Worm (Caenorhabditis elegans) whole organism, L2 larva: Measurements from ENCODE around the gene F31D5.6.

Source experiments
- C34F6.9 ChIP-seq: fragments of 150-350 bp; optimal IDR thresholded peaks from 2 replicates; lab custom pipeline; 2014; ENCODE audit warnings: missing biosample characterization, missing genetic modification characterization
- F13H6.1 ChIP-seq: sonication (generic microtip); optimal IDR thresholded peaks from 2 replicates; lab custom pipeline; 2016; ENCODE audit warnings: missing genetic modification characterization, missing compliant biosample characterization
- R02D3.7 ChIP-seq: fragments of 150-350 bp; optimal IDR thresholded peaks from 2 replicates; lab custom pipeline; 2014; ENCODE audit warnings: missing biosample characterization, missing genetic modification characterization
- Y55F3AM.14 ChIP-seq: fragments of 200-800 bp; sonication (Bioruptor generic); optimal IDR thresholded peaks from 2 replicates; lab custom pipeline; 2018; ENCODE audit warnings: mild to moderate bottlenecking, missing genetic modification characterization, missing compliant biosample characterization
- alr-1 ChIP-seq: fragments of 150-350 bp; optimal IDR thresholded peaks from 2 replicates; lab custom pipeline; 2014; ENCODE audit warnings: missing biosample characterization, missing genetic modification characterization
- aly-2 ChIP-seq: fragments of 150-350 bp; optimal IDR thresholded peaks from 2 replicates; lab custom pipeline; 2014; ENCODE audit warnings: missing biosample characterization, missing genetic modification characterization
- ama-1 ChIP-seq: fragments of 150-350 bp; optimal IDR thresholded peaks from 2 replicates; lab custom pipeline; 2018; ENCODE audit warnings: inconsistent platforms
- blmp-1 ChIP-seq: sonication (generic microtip); optimal IDR thresholded peaks from 2 replicates; lab custom pipeline; 2017; ENCODE audit warnings: missing genetic modification characterization, mild to moderate bottlenecking, missing compliant biosample characterization, antibody characterized with exemption, moderate library complexity; ENCODE audit not compliant: insufficient read depth
- ceh-82 ChIP-seq: fragments of 150-350 bp; optimal IDR thresholded peaks from 2 replicates; lab custom pipeline; 2014; ENCODE audit warnings: missing biosample characterization, missing genetic modification characterization
- crh-2 ChIP-seq: sonication (generic microtip); optimal IDR thresholded peaks from 2 replicates; lab custom pipeline; 2017; ENCODE audit warnings: missing biosample characterization, missing genetic modification characterization
- dmd-4 ChIP-seq: sonication (generic microtip); optimal IDR thresholded peaks from 2 replicates; lab custom pipeline; 2017; ENCODE audit warnings: missing biosample characterization, missing genetic modification characterization
- egl-27 ChIP-seq: sonication (generic microtip); optimal IDR thresholded peaks from 3 replicates; lab custom pipeline; 2017; ENCODE audit warnings: missing biosample characterization, missing genetic modification reagents, missing genetic modification characterization
- elt-1 ChIP-seq: fragments of 150-350 bp; optimal IDR thresholded peaks from 2 replicates; lab custom pipeline; 2014; ENCODE audit warnings: missing biosample characterization, missing genetic modification characterization
- elt-3 ChIP-seq: sonication (generic microtip); optimal IDR thresholded peaks from 2 replicates; lab custom pipeline; 2017; ENCODE audit warnings: missing biosample characterization, missing genetic modification characterization
- fos-1 ChIP-seq: fragments of 150-350 bp; optimal IDR thresholded peaks from 2 replicates; lab custom pipeline; 2014; ENCODE audit warnings: missing biosample characterization, missing genetic modification characterization
- gmeb-1 ChIP-seq: fragments of 150-350 bp; optimal IDR thresholded peaks from 2 replicates; lab custom pipeline; 2014; ENCODE audit warnings: missing biosample characterization, missing genetic modification characterization
- lin-11 ChIP-seq: fragments of 150-350 bp; sonication (generic microtip); optimal IDR thresholded peaks from 2 replicates; lab custom pipeline; 2014; ENCODE audit warnings: missing biosample characterization, missing genetic modification characterization, inconsistent platforms, mixed read lengths
- lin-13 ChIP-seq: fragments of 150-350 bp; optimal IDR thresholded peaks from 2 replicates; lab custom pipeline; 2014; ENCODE audit warnings: missing biosample characterization, missing genetic modification reagents, missing genetic modification characterization
- lin-39 ChIP-seq: fragments of 150-350 bp; optimal IDR thresholded peaks from 2 replicates; lab custom pipeline; 2014; ENCODE audit warnings: missing biosample characterization, missing genetic modification reagents, missing genetic modification characterization
- lsy-2 ChIP-seq, 2 experiments: fragments of 150-350 bp in 1 of 2; sonication (generic microtip) in 1 of 2; optimal IDR thresholded peaks; 2 replicates each; lab custom pipeline; 2014 to 2017; ENCODE audit warnings: missing biosample characterization in 2 of 2, missing genetic modification characterization in 2 of 2
- mdl-1 ChIP-seq, 2 experiments: fragments of 150-350 bp in 1 of 2; sonication (generic microtip) in 1 of 2; optimal IDR thresholded peaks; 2 replicates each; lab custom pipeline; 2017; ENCODE audit warnings: missing biosample characterization in 2 of 2, missing genetic modification characterization in 2 of 2
- nhr-10 ChIP-seq: sonication (generic microtip); optimal IDR thresholded peaks from 2 replicates; lab custom pipeline; 2017; ENCODE audit warnings: missing biosample characterization, missing genetic modification characterization
- nhr-11 ChIP-seq: fragments of 150-350 bp; optimal IDR thresholded peaks from 2 replicates; lab custom pipeline; 2014; ENCODE audit warnings: missing biosample characterization, missing genetic modification characterization
- nhr-12 ChIP-seq: fragments of 150-350 bp; optimal IDR thresholded peaks from 2 replicates; lab custom pipeline; 2014; ENCODE audit warnings: missing biosample characterization, missing genetic modification characterization
- nhr-129 ChIP-seq: fragments of 150-350 bp; optimal IDR thresholded peaks from 2 replicates; lab custom pipeline; 2014; ENCODE audit warnings: missing biosample characterization, missing genetic modification characterization
- nhr-21 ChIP-seq: fragments of 150-350 bp; optimal IDR thresholded peaks from 2 replicates; lab custom pipeline; 2014; ENCODE audit warnings: missing biosample characterization, missing genetic modification characterization
- nhr-23 ChIP-seq: fragments of 150-350 bp; optimal IDR thresholded peaks from 2 replicates; lab custom pipeline; 2014; ENCODE audit warnings: missing biosample characterization, missing genetic modification reagents, missing genetic modification characterization
- nhr-237 ChIP-seq: fragments of 150-350 bp; optimal IDR thresholded peaks from 2 replicates; lab custom pipeline; 2014; ENCODE audit warnings: missing biosample characterization, missing genetic modification characterization
- nhr-25 ChIP-seq: fragments of 150-350 bp; sonication (generic microtip); optimal IDR thresholded peaks from 3 replicates; lab custom pipeline; 2014; ENCODE audit warnings: missing biosample characterization, missing genetic modification characterization
- nhr-6 ChIP-seq: fragments of 150-350 bp; optimal IDR thresholded peaks from 2 replicates; lab custom pipeline; 2014; ENCODE audit warnings: missing biosample characterization, missing genetic modification characterization
- nhr-77 ChIP-seq: fragments of 150-350 bp; optimal IDR thresholded peaks from 2 replicates; lab custom pipeline; 2014; ENCODE audit warnings: missing biosample characterization, missing genetic modification characterization
- peb-1 ChIP-seq: fragments of 150-350 bp; optimal IDR thresholded peaks from 2 replicates; lab custom pipeline; 2014; ENCODE audit warnings: missing biosample characterization, missing genetic modification characterization
- sem-4 ChIP-seq: fragments of 150-350 bp; optimal IDR thresholded peaks from 2 replicates; lab custom pipeline; 2014; ENCODE audit warnings: missing biosample characterization, missing genetic modification reagents, missing genetic modification characterization
- skn-1 ChIP-seq: sonication (generic microtip); optimal IDR thresholded peaks from 2 replicates; lab custom pipeline; 2017; ENCODE audit warnings: missing biosample characterization, missing genetic modification characterization
- sma-3 ChIP-seq: sonication (generic microtip); optimal IDR thresholded peaks from 2 replicates; lab custom pipeline; 2016; ENCODE audit warnings: missing genetic modification reagents, missing genetic modification characterization, missing compliant biosample characterization
- snpc-4 ChIP-seq: fragments of 150-350 bp; optimal IDR thresholded peaks from 2 replicates; lab custom pipeline; 2014; ENCODE audit warnings: missing biosample characterization, missing genetic modification characterization
- unc-55 ChIP-seq: fragments of 150-350 bp; sonication (generic microtip); optimal IDR thresholded peaks from 3 replicates; lab custom pipeline; 2014; ENCODE audit warnings: missing biosample characterization, missing genetic modification reagents, missing genetic modification characterization
- unc-62 ChIP-seq: fragments of 150-350 bp; optimal IDR thresholded peaks from 2 replicates; lab custom pipeline; 2014; ENCODE audit warnings: missing biosample characterization, missing genetic modification reagents, missing genetic modification characterization
- zag-1 ChIP-seq: fragments of 150-350 bp; optimal IDR thresholded peaks from 2 replicates; lab custom pipeline; 2014; ENCODE audit warnings: missing biosample characterization, missing genetic modification characterization
- ztf-1 ChIP-seq: fragments of 200-800 bp; sonication (Bioruptor generic); conservative IDR thresholded peaks from 2 replicates; pipeline ENCODE4 v1.3.6; 2022; ENCODE audit warnings: missing genetic modification characterization, missing compliant biosample characterization
- ztf-11 ChIP-seq: sonication (generic microtip); optimal IDR thresholded peaks from 2 replicates; lab custom pipeline; 2017; ENCODE audit warnings: missing biosample characterization, missing genetic modification characterization
- ztf-4 ChIP-seq: fragments of 150-350 bp; optimal IDR thresholded peaks from 2 replicates; lab custom pipeline; 2014; ENCODE audit warnings: missing biosample characterization, missing genetic modification characterization

F31D5.6 gene

ce11 chrII:4229106-4229708 is 19.7 kb downstream of the F31D5.6 start, which contains the start of gene C16A11.3:
C16A11.3 (plus strand) TSS chrII:4229545.
- TF ChIP-seq lsy-2 (tag; optimal IDR thresholded peaks at IDR 0.05; lab: Kevin White, UChicago) = no peak
- no peak for TF ChIP-seq nhr-25 (tag; lab: Kevin White, UChicago)
- TF ChIP-seq skn-1 = no peak
- no peak for TF ChIP-seq fos-1
- TF ChIP-seq elt-1 (tag; lab: Kevin White, UChicago) = no peak
- TF ChIP-seq nhr-6 (tag; lab: Kevin White, UChicago) = no peak
- no peak for TF ChIP-seq nhr-129 (tag; lab: Kevin White, UChicago)
- no peak for TF ChIP-seq C34F6.9 (tag; lab: Kevin White, UChicago)
- no peak for TF ChIP-seq unc-55
- no peak for TF ChIP-seq egl-27 (tag; lab: Kevin White, UChicago)
- no peak for TF ChIP-seq crh-2 (tag; lab: Kevin White, UChicago)
- no peak for TF ChIP-seq dmd-4

ce11 chrII:4230816-4231435 is 21.4 kb downstream of the F31D5.6 start, which contains the start of gene C16A11.10:
C16A11.10 (plus strand) TSS chrII:4231385.
- TF ChIP-seq nhr-6 (tag; lab: Kevin White, UChicago) (no peak), zag-1 (no peak), crh-2 (tag; lab: Kevin White, UChicago) (no peak), lin-13 (GFP tag; lab: Kevin White, UChicago) (no peak)

- TF ChIP-seq nhr-237 (tag; lab: Kevin White, UChicago) (no peak), C34F6.9 (tag; lab: Kevin White, UChicago) (no peak), nhr-10 (tag; lab: Kevin White, UChicago) (no peak), aly-2 (no peak), alr-1 (tag; lab: Kevin White, UChicago) (no peak), F13H6.1 (tag; lab: Kevin White, UChicago) (no peak), elt-1 (tag; lab: Kevin White, UChicago) (no peak), nhr-12 (tag; lab: Kevin White, UChicago) (no peak), unc-55 (no peak), sem-4 (tag; lab: Kevin White, UChicago) (no peak), nhr-11 (tag; lab: Kevin White, UChicago) (no peak), ceh-82 (tag; lab: Kevin White, UChicago) (no peak), ama-1 (no peak), blmp-1 (tag; lab: Kevin White, UChicago) (no peak), snpc-4 (tag; lab: Kevin White, UChicago) (no peak), lin-39 (tag; lab: Kevin White, UChicago) (no peak), dmd-4 (no peak), R02D3.7 (tag; lab: Kevin White, UChicago) (no peak)
Measured at ce11 chrII:4235959-4236358, 26.5 kb downstream of the F31D5.6 start, which contains the start of gene fbxc-43. fbxc-43 (minus strand) TSS chrII:4235996.

- TF ChIP-seq lin-13 (GFP tag; lab: Kevin White, UChicago) (no peak), peb-1 (tag; lab: Kevin White, UChicago) (no peak), unc-55 (peak; percentile 45), F13H6.1 (tag; lab: Kevin White, UChicago) (peak; percentile 22), nhr-77 (tag; lab: Kevin White, UChicago) (no peak), egl-27 (tag; lab: Kevin White, UChicago) (no peak), nhr-6 (tag; lab: Kevin White, UChicago) (no peak), sma-3 (GFP tag; lab: Kevin White, UChicago) (no peak), nhr-23 (tag; lab: Kevin White, UChicago) (no peak), nhr-129 (tag; lab: Kevin White, UChicago) (peak; percentile 5), lsy-2 (tag; optimal IDR thresholded peaks at IDR 0.05; lab: Kevin White, UChicago) (no peak), ztf-11 (tag; lab: Kevin White, UChicago) (no peak), lin-11 (tag; lab: Kevin White, UChicago) (peak; percentile 18), zag-1 (no peak), unc-62 (GFP tag; lab: Kevin White, UChicago) (no peak), gmeb-1 (peak; percentile 51), ztf-1 (GFP tag; lab: Robert Waterston, UW) (no peak), mdl-1 (tag; optimal IDR thresholded peaks at IDR 0.05; lab: Kevin White, UChicago) (no peak), elt-3 (tag; lab: Kevin White, UChicago) (no peak), Y55F3AM.14 (GFP tag; lab: Kevin White, UChicago) (no peak), ztf-4 (tag; lab: Kevin White, UChicago) (no peak), nhr-21 (tag; lab: Kevin White, UChicago) (no peak), nhr-25 (tag; lab: Kevin White, UChicago) (no peak)
Measured at ce11 chrII:4237701-4238214, 28.3 kb downstream of the F31D5.6 start, which contains the start of the genes fbxc-44 and C16A11.2. fbxc-44 (minus strand) TSS chrII:4237751. C16A11.2 (plus strand) TSS chrII:4238203.
